Fruit fly (Drosophila melanogaster): ENCODE data around the gene CG43673.

CG43673 gene

DNA sequence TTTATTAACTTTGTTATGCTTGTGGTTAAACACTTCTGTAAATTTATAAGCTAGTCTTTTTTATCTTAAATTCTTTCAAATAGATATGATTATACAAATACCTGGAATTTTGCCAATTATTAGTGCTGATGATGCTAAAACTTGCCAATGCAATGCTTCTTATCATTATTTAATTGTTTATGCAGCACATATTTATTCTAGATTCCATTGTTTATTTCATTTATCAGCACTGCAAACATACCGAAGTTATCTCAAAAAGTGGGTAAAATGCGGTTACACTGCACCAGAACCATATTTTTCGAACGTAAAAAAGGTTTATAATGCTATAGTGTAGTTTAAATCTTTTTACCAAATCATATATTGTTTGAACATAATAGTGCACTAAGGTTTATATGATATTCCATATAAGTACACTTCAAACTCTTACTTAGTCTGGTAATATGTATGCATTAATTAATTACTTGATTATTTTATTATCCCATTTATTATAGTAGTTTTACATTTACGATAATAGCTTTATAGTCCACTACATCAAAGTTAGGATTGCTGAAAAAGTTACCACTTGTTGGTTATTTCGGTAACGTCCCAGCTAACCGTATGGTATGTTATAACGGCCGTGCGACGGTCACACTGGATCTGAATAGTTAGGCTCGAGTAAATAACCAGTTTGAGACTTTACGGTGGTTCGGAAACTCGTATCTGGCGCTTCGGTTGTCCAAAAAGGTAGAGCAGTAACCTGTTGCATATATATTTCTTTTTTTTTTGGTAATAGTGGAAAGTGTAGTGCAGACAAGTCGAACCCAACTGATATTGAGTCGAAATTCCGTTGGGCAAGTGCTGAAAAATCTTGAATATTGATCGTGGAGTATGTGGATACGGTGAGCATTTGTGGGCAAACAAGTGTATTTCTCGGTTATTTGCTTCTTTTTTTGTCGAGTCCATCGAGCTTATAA lies 9.6 kb downstream of the CG43673 start, which contains the start of gene Rhp (continued):
- TF ChIP-seq CG2116 (GFP tag; optimal IDR thresholded peaks at IDR 0.05), result peak; percentile 45
- peak; percentile 54; the same call in 1 of the 2 replicates for TF ChIP-seq amos (GFP tag; IDR thresholded peaks at IDR 0.05; ENCODE audit: partially characterized antibody)
- peak; percentile 58 for TF ChIP-seq odd (GFP tag; optimal IDR thresholded peaks at IDR 0.05)
- TF ChIP-seq Xrp1 (GFP tag; IDR thresholded peaks at IDR 0.05), result peak; percentile 40; the same call in 1 of the 2 replicates
- TF ChIP-seq nerfin-2 (GFP tag; IDR thresholded peaks at IDR 0.05; ENCODE audit: partially characterized antibody), result no peak
- peak; percentile 6; the same call in 1 of the 2 replicates for TF ChIP-seq Drgx (GFP tag; IDR thresholded peaks at IDR 0.05)
- no peak for TF ChIP-seq CG17802 (tag; optimal IDR thresholded peaks at IDR 0.05)
- TF ChIP-seq CG6683 (GFP tag; optimal IDR thresholded peaks at IDR 0.05), result peak; percentile 23
- peak; percentile 50 for TF ChIP-seq CG4328 (GFP tag; optimal IDR thresholded peaks at IDR 0.05)
- no peak for TF ChIP-seq Six4 (GFP tag; optimal IDR thresholded peaks at IDR 0.05)
- no peak for TF ChIP-seq CG9876 (GFP tag; optimal IDR thresholded peaks at IDR 0.05)
- no peak for TF ChIP-seq Vsx1 (GFP tag; optimal IDR thresholded peaks at IDR 0.05)
- peak; percentile 61 for TF ChIP-seq CG9797 (GFP tag; optimal IDR thresholded peaks at IDR 0.05)
- peak; percentile 36 for TF ChIP-seq CG9727 (GFP tag; optimal IDR thresholded peaks at IDR 0.05)
- TF ChIP-seq caup (GFP tag; optimal IDR thresholded peaks at IDR 0.05; ENCODE audit: severe bottlenecking), result peak; percentile 31
- TF ChIP-seq CG9215 (GFP tag; IDR thresholded peaks at IDR 0.05), result no peak
- no peak for TF ChIP-seq twi (tag; optimal IDR thresholded peaks at IDR 0.05)
- no peak for TF ChIP-seq Bteb2 (GFP tag; optimal IDR thresholded peaks at IDR 0.05)
- TF ChIP-seq Sox100B (GFP tag; optimal IDR thresholded peaks at IDR 0.05), result peak; percentile 60
- no peak for TF ChIP-seq CTCF (GFP tag; optimal IDR thresholded peaks at IDR 0.05)
- TF ChIP-seq CG15479 (GFP tag; optimal IDR thresholded peaks at IDR 0.05), result no peak
- no peak for TF ChIP-seq CG3726 (GFP tag; IDR thresholded peaks at IDR 0.05)
- no peak for TF ChIP-seq NC2α (GFP tag; optimal IDR thresholded peaks at IDR 0.05)
- no peak; the same call in 2 of the 3 replicates for TF ChIP-seq zfh1 (GFP tag; IDR thresholded peaks at IDR 0.05)
- TF ChIP-seq bigmax (GFP tag; optimal IDR thresholded peaks at IDR 0.05), result no peak
- TF ChIP-seq NFAT (GFP tag; IDR thresholded peaks at IDR 0.05), result no peak
- peak; percentile 47 for TF ChIP-seq CG1233 (GFP tag; optimal IDR thresholded peaks at IDR 0.05)
- peak; percentile 71 for TF ChIP-seq gcm (GFP tag; optimal IDR thresholded peaks at IDR 0.05)
- TF ChIP-seq CG33213 (GFP tag; optimal IDR thresholded peaks at IDR 0.05), result no peak
- TF ChIP-seq Oli (tag; optimal IDR thresholded peaks at IDR 0.05), result peak; percentile 16
- TF ChIP-seq vnd (GFP tag; IDR thresholded peaks at IDR 0.05; ENCODE audit: partially characterized antibody), result no peak
- TF ChIP-seq CG4424 (GFP tag; optimal IDR thresholded peaks at IDR 0.05), result peak; percentile 5
- no peak for TF ChIP-seq bowl (GFP tag; IDR thresholded peaks at IDR 0.05)
- peak; percentile 17 for TF ChIP-seq kni (GFP tag; optimal IDR thresholded peaks at IDR 0.05)
- no peak for TF ChIP-seq Hand (GFP tag; optimal IDR thresholded peaks at IDR 0.05)
- TF ChIP-seq mld (GFP tag; IDR thresholded peaks at IDR 0.05; ENCODE audit: partially characterized antibody), result no peak
- TF ChIP-seq ato (GFP tag; IDR thresholded peaks at IDR 0.05; ENCODE audit: partially characterized antibody), result no peak
- no peak for TF ChIP-seq yki (optimal IDR thresholded peaks at IDR 0.05)
- TF ChIP-seq gcm2 (GFP tag; optimal IDR thresholded peaks at IDR 0.05), result no peak
- TF ChIP-seq tin (GFP tag; optimal IDR thresholded peaks at IDR 0.05), result no peak
- TF ChIP-seq CG34376 (GFP tag; optimal IDR thresholded peaks at IDR 0.05), result no peak
- peak; percentile 51 for TF ChIP-seq Fer3 (tag; optimal IDR thresholded peaks at IDR 0.05)
- no peak for TF ChIP-seq ind (GFP tag; optimal IDR thresholded peaks at IDR 0.05)
- TF ChIP-seq da (GFP tag; optimal IDR thresholded peaks at IDR 0.05), result no peak
- TF ChIP-seq lbe (GFP tag; optimal IDR thresholded peaks at IDR 0.05), result peak; percentile 56
- peak; percentile 75 for TF ChIP-seq CG15696 (tag; optimal IDR thresholded peaks at IDR 0.05)
- no peak for TF ChIP-seq Hr51 (GFP tag; optimal IDR thresholded peaks at IDR 0.05)
- TF ChIP-seq HLH4C (GFP tag; IDR thresholded peaks at IDR 0.05; ENCODE audit: partially characterized antibody), result peak; percentile 23; the same call in 1 of the 3 replicates
- no peak for TF ChIP-seq br (optimal IDR thresholded peaks at IDR 0.05)
